Fruit fly (Drosophila melanogaster) whole organism, embryonic: ENCODE results near the gene CG7611.

Source experiments
- Atf-2 ChIP-seq: fragments of 200-800 bp; sonication (Bioruptor generic); optimal IDR thresholded peaks from 2 replicates; lab custom pipeline; 2016; ENCODE audit warnings: missing biosample characterization, missing genetic modification characterization
- BEAF-32 ChIP-seq: fragments of 200-800 bp; sonication (Bioruptor generic); optimal IDR thresholded peaks from 3 replicates; lab custom pipeline; 2017; ENCODE audit warnings: missing biosample characterization, missing genetic modification characterization, mild to moderate bottlenecking, moderate library complexity, missing genetic modification reagents
- CG10267 ChIP-seq: fragments of 200-800 bp; sonication (Bioruptor generic); optimal IDR thresholded peaks from 2 replicates; lab custom pipeline; 2018; ENCODE audit warnings: missing biosample characterization, mild to moderate bottlenecking, missing genetic modification characterization, moderate library complexity
- CG10321 ChIP-seq: fragments of 200-800 bp; sonication (Bioruptor generic); IDR thresholded peaks from 2 replicates; pipeline ENCODE4 v1.3.6; 2022; ENCODE audit warnings: missing biosample characterization, missing genetic modification characterization
- CG10959 ChIP-seq: fragments of 200-800 bp; sonication (Bioruptor generic); IDR thresholded peaks from 2 replicates; pipeline ENCODE4 v1.3.6; 2022; ENCODE audit warnings: missing biosample characterization, missing genetic modification characterization
- CG12659 ChIP-seq: fragments of 200-800 bp; sonication (Bioruptor generic); optimal IDR thresholded peaks from 3 replicates; lab custom pipeline; 2017; ENCODE audit warnings: mild to moderate bottlenecking, missing biosample characterization, missing genetic modification reagents, missing genetic modification characterization
- CG14014 ChIP-seq: fragments of 200-800 bp; sonication (Bioruptor generic); IDR thresholded peaks from 2 replicates; pipeline ENCODE4 v1.3.6; 2022; ENCODE audit warnings: missing biosample characterization, missing genetic modification characterization
- CG15073 ChIP-seq: fragments of 200-800 bp; sonication (Bioruptor generic); optimal IDR thresholded peaks from 2 replicates; lab custom pipeline; 2016; ENCODE audit warnings: missing biosample characterization, missing genetic modification characterization
- CG17359 ChIP-seq: fragments of 200-800 bp; sonication (Bioruptor generic); optimal IDR thresholded peaks from 3 replicates; lab custom pipeline; 2018; ENCODE audit warnings: missing biosample characterization, mild to moderate bottlenecking, missing genetic modification characterization, moderate library complexity
- CG18476 ChIP-seq: fragments of 200-800 bp; sonication (Bioruptor generic); optimal IDR thresholded peaks from 2 replicates; lab custom pipeline; 2016; ENCODE audit warnings: missing biosample characterization, mild to moderate bottlenecking, missing genetic modification characterization
- CG2199 ChIP-seq: fragments of 200-800 bp; sonication (Bioruptor generic); IDR thresholded peaks from 3 replicates; pipeline ENCODE4 v1.3.6; 2022; ENCODE audit warnings: missing biosample characterization, missing genetic modification characterization
- CG2712 ChIP-seq: fragments of 200-800 bp; optimal IDR thresholded peaks from 3 replicates; lab custom pipeline; 2019; ENCODE audit warnings: missing biosample characterization, mild to moderate bottlenecking, missing genetic modification characterization, moderate library complexity
- CG2889 ChIP-seq: fragments of 200-800 bp; sonication (Bioruptor generic); IDR thresholded peaks from 3 replicates; pipeline ENCODE4 v1.3.6; 2022; ENCODE audit warnings: missing biosample characterization, missing genetic modification characterization
- CG31365 ChIP-seq: fragments of 200-800 bp; sonication (Bioruptor generic); optimal IDR thresholded peaks from 2 replicates; lab custom pipeline; 2018; ENCODE audit warnings: missing biosample characterization, mild to moderate bottlenecking, missing genetic modification characterization
- CG31388 ChIP-seq: fragments of 200-800 bp; sonication (Bioruptor generic); optimal IDR thresholded peaks from 2 replicates; lab custom pipeline; 2016; ENCODE audit warnings: missing biosample characterization, missing genetic modification characterization
- CG3407 ChIP-seq: fragments of 200-800 bp; sonication (Bioruptor generic); optimal IDR thresholded peaks from 2 replicates; lab custom pipeline; 2018; ENCODE audit warnings: missing biosample characterization, mild to moderate bottlenecking, missing genetic modification characterization
- CG3838 ChIP-seq: fragments of 200-800 bp; sonication (Bioruptor generic); optimal IDR thresholded peaks from 3 replicates; lab custom pipeline; 2016; ENCODE audit warnings: missing biosample characterization, missing genetic modification characterization
- CG3995 ChIP-seq: fragments of 200-800 bp; sonication (Bioruptor generic); optimal IDR thresholded peaks from 3 replicates; lab custom pipeline; 2016; ENCODE audit warnings: missing biosample characterization, missing genetic modification characterization
- CG43689 ChIP-seq: fragments of 200-800 bp; sonication (Bioruptor generic); IDR thresholded peaks from 2 replicates; pipeline ENCODE4 v1.3.6; 2022; ENCODE audit warnings: missing biosample characterization, missing genetic modification characterization
- CG4730 ChIP-seq: fragments of 200-800 bp; sonication (Bioruptor generic); IDR thresholded peaks from 2 replicates; pipeline ENCODE4 v1.3.6; 2022; ENCODE audit warnings: missing biosample characterization, missing genetic modification characterization
- CG5245 ChIP-seq: fragments of 200-800 bp; sonication (Bioruptor generic); optimal IDR thresholded peaks from 3 replicates; lab custom pipeline; 2016; ENCODE audit warnings: missing biosample characterization, missing genetic modification characterization
- CG6272 ChIP-seq: fragments of 200-800 bp; sonication (Bioruptor generic); IDR thresholded peaks from 2 replicates; pipeline ENCODE4 v1.3.6; 2022; ENCODE audit warnings: missing biosample characterization, missing genetic modification characterization
- CG6813 ChIP-seq: fragments of 200-800 bp; sonication (Bioruptor generic); optimal IDR thresholded peaks from 2 replicates; lab custom pipeline; 2017; ENCODE audit warnings: missing biosample characterization, missing genetic modification characterization, mild to moderate bottlenecking, moderate library complexity, missing genetic modification reagents
- CG7271 ChIP-seq: fragments of 200-800 bp; sonication (Bioruptor generic); optimal IDR thresholded peaks from 2 replicates; lab custom pipeline; 2018; ENCODE audit warnings: missing biosample characterization, mild to moderate bottlenecking, missing genetic modification characterization, moderate library complexity
- CG7372 ChIP-seq: fragments of 200-800 bp; sonication (Bioruptor generic); IDR thresholded peaks from 2 replicates; pipeline ENCODE4 v1.3.6; 2022; ENCODE audit warnings: missing biosample characterization, missing genetic modification characterization
- Camta ChIP-seq: fragments of 200-800 bp; sonication (Bioruptor generic); optimal IDR thresholded peaks from 2 replicates; lab custom pipeline; 2016; ENCODE audit warnings: missing biosample characterization, missing genetic modification characterization
- CrebB ChIP-seq: fragments of 200-800 bp; sonication (Bioruptor generic); optimal IDR thresholded peaks from 3 replicates; lab custom pipeline; 2018; ENCODE audit warnings: missing biosample characterization, mild to moderate bottlenecking, missing genetic modification characterization
- Dbx ChIP-seq: fragments of 200-800 bp; sonication (Bioruptor generic); IDR thresholded peaks from 3 replicates; pipeline ENCODE4 v1.3.6; 2022; ENCODE audit warnings: missing biosample characterization, missing genetic modification characterization
- Dip2 ChIP-seq: fragments of 200-800 bp; sonication (Bioruptor generic); IDR thresholded peaks from 2 replicates; pipeline ENCODE4 v1.3.6; 2022; ENCODE audit warnings: missing biosample characterization, missing genetic modification characterization
- Elba2 ChIP-seq: fragments of 200-800 bp; sonication (Bioruptor generic); optimal IDR thresholded peaks from 3 replicates; lab custom pipeline; 2016; ENCODE audit warnings: missing biosample characterization, missing genetic modification characterization
- GATAe ChIP-seq: fragments of 200-800 bp; sonication (Bioruptor generic); conservative IDR thresholded peaks from 2 replicates; pipeline ENCODE4 v1.3.6; 2022; ENCODE audit warnings: missing biosample characterization, missing genetic modification characterization
- Opbp ChIP-seq: fragments of 200-800 bp; sonication (Bioruptor generic); IDR thresholded peaks from 3 replicates; pipeline ENCODE4 v1.3.6; 2022; ENCODE audit warnings: missing biosample characterization, missing genetic modification characterization; ENCODE audit not compliant: partially characterized antibody
- Rfx ChIP-seq: fragments of 200-800 bp; sonication (Bioruptor generic); IDR thresholded peaks from 2 replicates; pipeline ENCODE4 v1.3.6; 2022; ENCODE audit warnings: missing biosample characterization, missing genetic modification characterization
- ab ChIP-seq: fragments of 200-800 bp; sonication (Bioruptor generic); optimal IDR thresholded peaks from 2 replicates; lab custom pipeline; 2016; ENCODE audit warnings: missing biosample characterization, missing genetic modification characterization
- cas ChIP-seq: fragments of 200-800 bp; sonication (Bioruptor generic); IDR thresholded peaks from 2 replicates; pipeline ENCODE4 v1.3.6; 2022; ENCODE audit warnings: missing biosample characterization, missing genetic modification characterization
- cg ChIP-seq: fragments of 200-800 bp; sonication (Bioruptor generic); optimal IDR thresholded peaks from 3 replicates; lab custom pipeline; 2019; ENCODE audit warnings: missing biosample characterization, mild to moderate bottlenecking, missing genetic modification characterization, moderate library complexity
- eve ChIP-seq, 2 experiments: fragments of >200 bp; optimal IDR thresholded peaks; 2 replicates each; lab custom pipeline; 2017; ENCODE audit warnings: missing biosample characterization in 2 of 2, missing genetic modification characterization in 2 of 2
- ewg ChIP-seq: fragments of 200-800 bp; sonication (Bioruptor generic); optimal IDR thresholded peaks from 3 replicates; lab custom pipeline; 2017; ENCODE audit warnings: mild to moderate bottlenecking, missing biosample characterization, missing genetic modification reagents, missing genetic modification characterization
- fru ChIP-seq: fragments of >200 bp; optimal IDR thresholded peaks from 2 replicates; lab custom pipeline; 2017
- hth ChIP-seq: fragments of >200 bp; optimal IDR thresholded peaks from 2 replicates; lab custom pipeline; 2017; ENCODE audit warnings: inconsistent platforms
- klu ChIP-seq: fragments of 200-800 bp; sonication (Bioruptor generic); IDR thresholded peaks from 2 replicates; pipeline ENCODE4 v1.3.6; 2022; ENCODE audit warnings: missing biosample characterization, missing genetic modification characterization
- kni ChIP-seq: fragments of 200-800 bp; sonication (Bioruptor generic); optimal IDR thresholded peaks from 3 replicates; lab custom pipeline; 2017; ENCODE audit warnings: mild to moderate bottlenecking, missing biosample characterization, missing genetic modification reagents, missing genetic modification characterization
- lbe ChIP-seq: fragments of 200-800 bp; sonication (Bioruptor generic); optimal IDR thresholded peaks from 2 replicates; lab custom pipeline; 2016; ENCODE audit warnings: missing biosample characterization, mild to moderate bottlenecking, missing genetic modification characterization
- lilli ChIP-seq: fragments of 200-800 bp; sonication (Bioruptor generic); optimal IDR thresholded peaks from 3 replicates; lab custom pipeline; 2016; ENCODE audit warnings: missing biosample characterization, missing genetic modification characterization
- nerfin-1 ChIP-seq: fragments of 200-800 bp; sonication (Bioruptor generic); optimal IDR thresholded peaks from 3 replicates; lab custom pipeline; 2019; ENCODE audit warnings: missing biosample characterization, mild to moderate bottlenecking, missing genetic modification characterization, moderate library complexity
- org-1 ChIP-seq: fragments of 200-800 bp; sonication (Bioruptor generic); optimal IDR thresholded peaks from 2 replicates; lab custom pipeline; 2017; ENCODE audit warnings: missing biosample characterization, missing genetic modification characterization
- pnt ChIP-seq: fragments of 200-800 bp; sonication (Bioruptor generic); optimal IDR thresholded peaks from 3 replicates; lab custom pipeline; 2016; ENCODE audit warnings: missing biosample characterization, missing genetic modification characterization
- rib ChIP-seq: fragments of 200-800 bp; sonication (Bioruptor generic); IDR thresholded peaks from 2 replicates; pipeline ENCODE4 v1.3.6; 2022; ENCODE audit warnings: missing biosample characterization, missing genetic modification characterization
- sd ChIP-seq: fragments of 200-800 bp; sonication (Bioruptor generic); optimal IDR thresholded peaks from 3 replicates; lab custom pipeline; 2018; ENCODE audit warnings: missing biosample characterization, mild to moderate bottlenecking, missing genetic modification characterization, moderate library complexity
- slbo ChIP-seq: fragments of 200-800 bp; sonication (Bioruptor generic); IDR thresholded peaks from 2 replicates; pipeline ENCODE4 v1.3.6; 2022; ENCODE audit warnings: missing biosample characterization, missing genetic modification characterization
- tll ChIP-seq, 2 experiments: fragments of 200-800 bp in 1 of 2; fragments of >200 bp in 1 of 2; sonication (Bioruptor generic) in 1 of 2; optimal IDR thresholded peaks; 2 replicates each; lab custom pipeline; 2017 to 2019; ENCODE audit warnings: missing biosample characterization in 2 of 2, missing genetic modification characterization in 2 of 2, mild to moderate bottlenecking in 1 of 2, moderate library complexity in 1 of 2
- vvl ChIP-seq: fragments of 200-800 bp; sonication (Bioruptor generic); IDR thresholded peaks from 2 replicates; pipeline ENCODE4 v1.3.6; 2022; ENCODE audit warnings: missing biosample characterization, missing genetic modification characterization
- z ChIP-seq: fragments of 200-800 bp; sonication (Bioruptor generic); IDR thresholded peaks from 3 replicates; pipeline ENCODE4 v1.3.6; 2022; ENCODE audit warnings: missing biosample characterization, missing genetic modification characterization

Gene CG7611

dm6 chr3L:21507955-21508354 is 15.0 kb upstream of the CG7611 start (continued):
- TF ChIP-seq pnt (GFP tag; lab: Kevin White, UChicago), result no peak
- peak; percentile 65 for TF ChIP-seq CG2712 (tag; lab: Kevin White, UChicago)
- TF ChIP-seq Rfx (GFP tag; lab: Robert Waterston, UW), result no peak
- TF ChIP-seq z (GFP tag; lab: Robert Waterston, UW), result no peak
- no peak for TF ChIP-seq lilli (GFP tag; lab: Kevin White, UChicago)
- TF ChIP-seq Camta (GFP tag; lab: Kevin White, UChicago), result no peak
- TF ChIP-seq CG10959 (GFP tag; lab: Robert Waterston, UW), result no peak
- TF ChIP-seq Atf-2 (GFP tag; lab: Kevin White, UChicago), result no peak
- peak; percentile 61 for TF ChIP-seq Elba2 (GFP tag; lab: Kevin White, UChicago)
- TF ChIP-seq CG7271, result no peak
- TF ChIP-seq rib (GFP tag; lab: Robert Waterston, UW), result no peak
- TF ChIP-seq Dip2 (GFP tag; lab: Robert Waterston, UW), result no peak
- peak; percentile 30 for TF ChIP-seq cg (GFP tag; lab: Kevin White, UChicago)
- no peak for TF ChIP-seq CG31388 (GFP tag; lab: Kevin White, UChicago)
- no peak for TF ChIP-seq CG4730 (GFP tag; lab: Robert Waterston, UW)
- TF ChIP-seq ewg (GFP tag; lab: Kevin White, UChicago), result no peak
- TF ChIP-seq CG10267 (tag; lab: Kevin White, UChicago), result no peak
- no peak for TF ChIP-seq BEAF-32 (GFP tag; lab: Kevin White, UChicago)
- TF ChIP-seq slbo (GFP tag; lab: Robert Waterston, UW), result no peak
- no peak for TF ChIP-seq CG17359 (tag; lab: Kevin White, UChicago)
- TF ChIP-seq CG3407 (GFP tag; lab: Kevin White, UChicago), result no peak
- no peak for TF ChIP-seq Dbx
- TF ChIP-seq CG2889 (GFP tag; lab: Robert Waterston, UW), result no peak
- no peak for TF ChIP-seq CG12659 (GFP tag; lab: Kevin White, UChicago)
- no peak for TF ChIP-seq ab (GFP tag; lab: Kevin White, UChicago)
- no peak for TF ChIP-seq hth (lab: Kevin White, UChicago)
- TF ChIP-seq CG31365 (tag; lab: Kevin White, UChicago), result no peak
- no peak for TF ChIP-seq CG7372 (GFP tag; lab: Robert Waterston, UW)
- TF ChIP-seq CG15073 (GFP tag; lab: Kevin White, UChicago), result no peak
- TF ChIP-seq Opbp, result 0 out of 3 replicates have a peak, but pooled peaks have one; percentile 19
- TF ChIP-seq vvl (GFP tag; lab: Robert Waterston, UW), result no peak
- no peak for TF ChIP-seq fru (lab: Kevin White, UChicago)
- TF ChIP-seq sd (tag; lab: Kevin White, UChicago), result peak; percentile 73
- TF ChIP-seq CG2199 (GFP tag; lab: Robert Waterston, UW), result 0 out of 3 replicates have a peak, but pooled peaks have one; percentile 29
- no peak for TF ChIP-seq GATAe (GFP tag; lab: Robert Waterston, UW)
- TF ChIP-seq klu (GFP tag; lab: Robert Waterston, UW), result no peak
- no peak for TF ChIP-seq CG3995 (GFP tag; lab: Kevin White, UChicago)
- TF ChIP-seq eve (GFP tag; optimal IDR thresholded peaks at IDR 0.05; lab: Kevin White, UChicago), result no peak
- TF ChIP-seq org-1 (GFP tag; lab: Kevin White, UChicago), result no peak
- no peak for TF ChIP-seq CG3838 (GFP tag; lab: Kevin White, UChicago)
- TF ChIP-seq CrebB, result no peak
- TF ChIP-seq nerfin-1 (tag; lab: Kevin White, UChicago), result peak; percentile 90
- TF ChIP-seq CG6272 (GFP tag; lab: Robert Waterston, UW), result no peak
- TF ChIP-seq lbe (GFP tag; lab: Kevin White, UChicago), result no peak
- peak; percentile 30 for TF ChIP-seq kni (GFP tag; lab: Kevin White, UChicago)
- TF ChIP-seq tll (GFP tag; optimal IDR thresholded peaks at IDR 0.05; lab: Kevin White, UChicago), result no peak
- TF ChIP-seq CG14014 (GFP tag; lab: Robert Waterston, UW), result no peak
- no peak for TF ChIP-seq cas
- no peak for TF ChIP-seq CG6813 (GFP tag; lab: Kevin White, UChicago)
- no peak for TF ChIP-seq CG18476
- TF ChIP-seq CG43689 (GFP tag; lab: Robert Waterston, UW), result no peak
- TF ChIP-seq CG5245 (GFP tag; lab: Kevin White, UChicago), result no peak
- TF ChIP-seq CG10321 (GFP tag; lab: Robert Waterston, UW), result no peak
